Worm (Caenorhabditis elegans): ENCODE data around the gene T14G8.6.

Gene T14G8.6

ce11 chrX:12827741-12828408 is 34.8 kb downstream of the T14G8.6 start:
- TF ChIP-seq unc-62 (GFP tag; optimal IDR thresholded peaks at IDR 0.05 in 1 of 2) (peak in 1 of 2 experiments; percentile 97), unc-62 (tag; optimal IDR thresholded peaks at IDR 0.05) (no peak), cey-2 (tag; optimal IDR thresholded peaks at IDR 0.05; ENCODE audit: borderline replicate concordance, insufficient read depth) (no peak), aha-1 (tag) (peak; percentile 52), nhr-48 (tag; optimal IDR thresholded peaks at IDR 0.05) (no peak)

ce11 chrX:12826782-12827181 is 35.9 kb downstream of the T14G8.6 start:
- TF ChIP-seq arid-1 (GFP tag; conservative IDR thresholded peaks at IDR 0.05) (no peak), unc-62 (GFP tag; optimal IDR thresholded peaks at IDR 0.05 in 1 of 2) (peak in 1 of 2 experiments; percentile 97), unc-62 (tag; optimal IDR thresholded peaks at IDR 0.05) (no peak), ZK546.5 (tag; optimal IDR thresholded peaks at IDR 0.05) (no peak), unc-130 (GFP tag; optimal IDR thresholded peaks at IDR 0.05) (no peak)

ce11 chrX:12825174-12825573 is 37.5 kb downstream of the T14G8.6 start:
- TF ChIP-seq D1046.2 (GFP tag; IDR thresholded peaks at IDR 0.05), result no peak
- no peak for TF ChIP-seq spr-1 (tag; optimal IDR thresholded peaks at IDR 0.05)
- TF ChIP-seq nhr-111 (GFP tag; optimal IDR thresholded peaks at IDR 0.05), result no peak
- TF ChIP-seq dmd-9 (GFP tag; IDR thresholded peaks at IDR 0.05), result no peak
- TF ChIP-seq unc-62 (GFP tag; optimal IDR thresholded peaks at IDR 0.05 in 1 of 2), result peak in 1 of 2 experiments; percentile 39
- no peak for TF ChIP-seq unc-62 (tag; optimal IDR thresholded peaks at IDR 0.05)
- no peak for TF ChIP-seq daf-19 (GFP tag; conservative IDR thresholded peaks at IDR 0.05)
- TF ChIP-seq nhr-28 (tag; optimal IDR thresholded peaks at IDR 0.05), result peak; percentile 6
- no peak for TF ChIP-seq lim-7 (GFP tag; IDR thresholded peaks at IDR 0.05)
- no peak for TF ChIP-seq dmd-6 (GFP tag; IDR thresholded peaks at IDR 0.05)
- no peak for TF ChIP-seq sdz-12 (GFP tag; optimal IDR thresholded peaks at IDR 0.05)
- TF ChIP-seq attf-4 (tag; optimal IDR thresholded peaks at IDR 0.05), result no peak
- TF ChIP-seq ztf-11 (tag; optimal IDR thresholded peaks at IDR 0.05), result no peak
- TF ChIP-seq vab-7 (GFP tag; IDR thresholded peaks at IDR 0.05), result no peak
- TF ChIP-seq nhr-25 (tag; optimal IDR thresholded peaks at IDR 0.05; ENCODE audit: borderline replicate concordance, insufficient read depth), result no peak

ce11 chrX:12819512-12819911 is 43.1 kb downstream of the T14G8.6 start:
- TF ChIP-seq daf-16 (GFP tag; optimal IDR thresholded peaks at IDR 0.05) (no peak), daf-16 (tag; optimal IDR thresholded peaks at IDR 0.05) (peak; percentile 75), pqm-1 (tag; optimal IDR thresholded peaks at IDR 0.05) (peak; percentile 32), F49E8.2 (tag; optimal IDR thresholded peaks at IDR 0.05; ENCODE audit: borderline replicate concordance) (no peak), dmd-6 (GFP tag; IDR thresholded peaks at IDR 0.05) (no peak), rbr-2 (tag; optimal IDR thresholded peaks at IDR 0.05) (no peak), nhr-28 (tag; optimal IDR thresholded peaks at IDR 0.05) (peak; percentile 62)

ce11 chrX:12818768-12819167 is 43.9 kb downstream of the T14G8.6 start:
- TF ChIP-seq nhr-28 (tag; optimal IDR thresholded peaks at IDR 0.05) (peak; percentile 33), daf-16 (GFP tag; optimal IDR thresholded peaks at IDR 0.05) (no peak), daf-16 (tag; optimal IDR thresholded peaks at IDR 0.05) (peak; percentile 74), nhr-76 (tag; optimal IDR thresholded peaks at IDR 0.05) (no peak), hlh-30 (tag; optimal IDR thresholded peaks at IDR 0.05; ENCODE audit: insufficient read depth) (no peak), dmd-6 (GFP tag; IDR thresholded peaks at IDR 0.05) (peak; percentile 20; the same call in 1 of the 2 replicates), fkh-10 (GFP tag; optimal IDR thresholded peaks at IDR 0.05) (no peak), pqm-1 (tag; optimal IDR thresholded peaks at IDR 0.05) (peak; percentile 24)

ce11 chrX:12815367-12815766 is 47.3 kb downstream of the T14G8.6 start:
- TF ChIP-seq madf-5 (GFP tag; IDR thresholded peaks at IDR 0.05) (no peak), aha-1 (tag) (peak; percentile 23)
